Worm (Caenorhabditis elegans) whole organism, L2 larva: ENCODE results near the gene nlp-61.

Experiments
- F13H6.1 ChIP-seq: sonication (generic microtip); optimal IDR thresholded peaks from 2 replicates; lab custom pipeline; 2016; ENCODE audit warnings: missing genetic modification characterization, missing compliant biosample characterization
- alr-1 ChIP-seq: fragments of 150-350 bp; optimal IDR thresholded peaks from 2 replicates; lab custom pipeline; 2014; ENCODE audit warnings: missing biosample characterization, missing genetic modification characterization
- egl-27 ChIP-seq: sonication (generic microtip); optimal IDR thresholded peaks from 3 replicates; lab custom pipeline; 2017; ENCODE audit warnings: missing biosample characterization, missing genetic modification reagents, missing genetic modification characterization
- lin-39 ChIP-seq: fragments of 150-350 bp; optimal IDR thresholded peaks from 2 replicates; lab custom pipeline; 2014; ENCODE audit warnings: missing biosample characterization, missing genetic modification reagents, missing genetic modification characterization
- mab-5 ChIP-seq: fragments of 150-350 bp; optimal IDR thresholded peaks from 2 replicates; lab custom pipeline; 2014; ENCODE audit warnings: missing biosample characterization, missing genetic modification characterization
- mdl-1 ChIP-seq, 2 experiments: fragments of 150-350 bp in 1 of 2; sonication (generic microtip) in 1 of 2; optimal IDR thresholded peaks; 2 replicates each; lab custom pipeline; 2017; ENCODE audit warnings: missing biosample characterization in 2 of 2, missing genetic modification characterization in 2 of 2
- nhr-12 ChIP-seq: fragments of 150-350 bp; optimal IDR thresholded peaks from 2 replicates; lab custom pipeline; 2014; ENCODE audit warnings: missing biosample characterization, missing genetic modification characterization
- nhr-25 ChIP-seq: fragments of 150-350 bp; sonication (generic microtip); optimal IDR thresholded peaks from 3 replicates; lab custom pipeline; 2014; ENCODE audit warnings: missing biosample characterization, missing genetic modification characterization
- sem-4 ChIP-seq: fragments of 150-350 bp; optimal IDR thresholded peaks from 2 replicates; lab custom pipeline; 2014; ENCODE audit warnings: missing biosample characterization, missing genetic modification reagents, missing genetic modification characterization
- sma-9 ChIP-seq, 2 experiments: fragments of 150-350 bp in 1 of 2; sonication (generic microtip) in 1 of 2; optimal IDR thresholded peaks; 2 replicates each; lab custom pipeline; 2014 to 2016; ENCODE audit warnings: missing genetic modification characterization in 2 of 2, mild to moderate bottlenecking in 1 of 2, missing biosample characterization in 1 of 2, missing compliant biosample characterization in 1 of 2, missing genetic modification reagents in 1 of 2, moderate library complexity in 1 of 2
- ztf-4 ChIP-seq: fragments of 150-350 bp; optimal IDR thresholded peaks from 2 replicates; lab custom pipeline; 2014; ENCODE audit warnings: missing biosample characterization, missing genetic modification characterization

DNA sequence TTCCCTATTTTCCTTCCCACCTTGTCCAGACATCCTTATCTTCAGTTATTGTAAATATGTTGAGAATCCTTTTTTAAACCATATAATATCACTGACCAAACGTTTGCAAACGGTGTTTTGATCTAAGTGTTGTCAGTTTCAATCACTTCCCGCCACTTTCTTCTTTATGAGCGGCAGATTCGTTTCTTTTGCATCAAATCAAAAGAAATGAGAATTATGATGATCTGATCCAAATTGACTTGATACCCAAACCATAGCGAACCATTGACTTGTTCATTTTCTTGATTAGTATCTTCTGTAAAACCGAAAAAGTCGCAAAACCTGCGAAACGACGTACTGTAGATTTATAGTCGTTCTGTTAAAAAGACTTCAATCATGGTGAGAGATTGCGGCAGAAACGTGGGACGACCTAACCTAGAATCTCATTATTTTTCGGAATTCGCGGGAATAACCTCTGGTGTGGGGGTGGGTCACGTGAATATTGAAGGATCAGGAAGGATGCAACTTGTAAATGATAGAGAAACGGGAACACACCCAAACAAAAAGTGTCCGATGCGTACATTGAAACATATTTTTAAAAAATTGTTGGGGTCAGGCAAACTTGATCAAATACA is 33.4 kb upstream of the nlp-61 start:
- TF ChIP-seq nhr-25 (peak; percentile 16), ztf-4 (tag; lab: Kevin White, UChicago) (no peak), nhr-12 (tag; lab: Kevin White, UChicago) (no peak), sma-9 (GFP tag; optimal IDR thresholded peaks at IDR 0.05; lab: Kevin White, UChicago) (peak; percentile 44), sma-9 (tag; optimal IDR thresholded peaks at IDR 0.05; lab: Kevin White, UChicago) (no peak), lin-39 (tag; lab: Kevin White, UChicago) (no peak), alr-1 (tag; lab: Kevin White, UChicago) (no peak), mdl-1 (tag; optimal IDR thresholded peaks at IDR 0.05; lab: Kevin White, UChicago) (no peak), sem-4 (tag; lab: Kevin White, UChicago) (no peak), F13H6.1 (tag; lab: Kevin White, UChicago) (no peak), egl-27 (no peak), mab-5 (tag; lab: Kevin White, UChicago) (no peak)
